Worm (Caenorhabditis elegans) whole organism, midembryonic: ENCODE results near the gene sir-2.3.

ENCODE experiments used
- T22C8.4 ChIP-seq: fragments of 200-800 bp; sonication (Bioruptor generic); IDR thresholded peaks from 2 replicates; pipeline ENCODE4 v1.3.6; 2022; ENCODE audit warnings: missing genetic modification characterization, missing compliant biosample characterization
- cog-1 ChIP-seq: sonication (generic microtip); optimal IDR thresholded peaks from 2 replicates; lab custom pipeline; 2016; ENCODE audit warnings: missing genetic modification characterization, missing compliant biosample characterization
- flt-1 ChIP-seq: fragments of 200-800 bp; sonication (Bioruptor generic); IDR thresholded peaks from 2 replicates; pipeline ENCODE4 v1.3.6; 2022; ENCODE audit warnings: missing genetic modification characterization, missing compliant biosample characterization
- klf-2 ChIP-seq: fragments of 200-800 bp; sonication (Bioruptor generic); conservative IDR thresholded peaks from 2 replicates; pipeline ENCODE4 v1.3.6; 2022; ENCODE audit warnings: missing genetic modification reagents, missing genetic modification characterization, missing compliant biosample characterization
- med-1 ChIP-seq: sonication (generic microtip); optimal IDR thresholded peaks from 2 replicates; lab custom pipeline; 2017; ENCODE audit warnings: missing genetic modification characterization, mild to moderate bottlenecking, missing compliant biosample characterization, antibody characterized with exemption, missing genetic modification reagents; ENCODE audit not compliant: insufficient read depth
- ref-1 ChIP-seq: fragments of 200-800 bp; sonication (Bioruptor generic); conservative IDR thresholded peaks from 2 replicates; pipeline ENCODE4 v1.3.6; 2022; ENCODE audit warnings: missing genetic modification reagents, missing genetic modification characterization, missing compliant biosample characterization
- tab-1 ChIP-seq: fragments of 200-800 bp; sonication (Bioruptor generic); IDR thresholded peaks from 2 replicates; pipeline ENCODE4 v1.3.6; 2022; ENCODE audit warnings: missing genetic modification characterization, missing compliant biosample characterization
- ztf-23 ChIP-seq: fragments of 200-800 bp; sonication (Bioruptor generic); IDR thresholded peaks from 2 replicates; pipeline ENCODE4 v1.3.6; 2022; ENCODE audit warnings: missing genetic modification reagents, missing genetic modification characterization, missing compliant biosample characterization
- ztf-29 ChIP-seq: fragments of 200-800 bp; sonication (Bioruptor generic); IDR thresholded peaks from 2 replicates; pipeline ENCODE4 v1.3.6; 2022; ENCODE audit warnings: missing genetic modification reagents, missing genetic modification characterization, missing compliant biosample characterization

Gene sir-2.3

DNA sequence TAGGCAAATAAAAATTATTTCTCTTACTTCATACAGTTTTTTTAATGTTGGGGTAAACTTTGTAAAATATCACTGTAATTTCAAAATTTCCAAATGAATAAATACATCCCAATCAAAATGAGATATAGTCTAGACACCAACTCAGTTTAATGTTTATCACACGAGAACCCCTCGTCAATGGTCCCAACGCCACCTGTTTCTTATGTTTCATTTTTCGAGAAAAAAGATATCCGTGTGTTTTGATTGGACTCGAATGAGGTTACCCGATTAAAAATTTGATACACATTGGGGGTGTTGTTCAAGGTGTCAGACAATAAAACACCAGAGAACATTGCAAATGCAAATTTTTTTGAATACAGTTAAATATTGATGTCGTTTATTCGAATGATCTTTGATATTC, 14.0 kb upstream of the sir-2.3 start:
- TF ChIP-seq cog-1 (tag; lab: Kevin White, UChicago) (no peak), T22C8.4 (GFP tag; lab: Robert Waterston, UW) (no peak), tab-1 (GFP tag; lab: Robert Waterston, UW) (no peak), flt-1 (GFP tag; lab: Robert Waterston, UW) (no peak), klf-2 (no peak), ref-1 (GFP tag; lab: Robert Waterston, UW) (no peak)

DNA sequence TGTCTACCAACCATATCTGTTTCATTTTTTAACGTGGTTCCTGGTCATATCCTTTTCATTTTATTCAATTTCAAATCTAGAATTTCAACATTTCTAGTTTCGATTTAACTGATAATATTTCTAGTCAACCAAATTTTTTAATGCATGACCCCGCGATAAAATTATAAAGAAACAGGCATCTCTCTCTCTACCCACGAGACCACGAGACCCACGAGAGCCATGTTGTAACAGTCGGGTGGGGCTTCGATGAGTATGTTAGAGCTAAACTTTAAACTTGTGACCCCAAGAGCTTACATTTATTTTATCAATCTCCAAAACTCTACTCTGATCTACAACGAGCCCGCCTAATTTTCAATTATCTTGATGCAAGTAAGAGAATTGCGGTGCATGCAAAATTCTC, 13.2 kb upstream of the sir-2.3 start:
- TF ChIP-seq ztf-23 (GFP tag; lab: Robert Waterston, UW): no peak
- no peak for TF ChIP-seq ref-1 (GFP tag; lab: Robert Waterston, UW)
- TF ChIP-seq tab-1 (GFP tag; lab: Robert Waterston, UW): no peak
- no peak for TF ChIP-seq med-1 (GFP tag; lab: Kevin White, UChicago)
- TF ChIP-seq T22C8.4 (GFP tag; lab: Robert Waterston, UW): no peak
- TF ChIP-seq flt-1 (GFP tag; lab: Robert Waterston, UW): no peak
- TF ChIP-seq klf-2: no peak
- TF ChIP-seq ztf-29 (GFP tag; lab: Robert Waterston, UW): no peak
- no peak for TF ChIP-seq cog-1 (tag; lab: Kevin White, UChicago)

DNA sequence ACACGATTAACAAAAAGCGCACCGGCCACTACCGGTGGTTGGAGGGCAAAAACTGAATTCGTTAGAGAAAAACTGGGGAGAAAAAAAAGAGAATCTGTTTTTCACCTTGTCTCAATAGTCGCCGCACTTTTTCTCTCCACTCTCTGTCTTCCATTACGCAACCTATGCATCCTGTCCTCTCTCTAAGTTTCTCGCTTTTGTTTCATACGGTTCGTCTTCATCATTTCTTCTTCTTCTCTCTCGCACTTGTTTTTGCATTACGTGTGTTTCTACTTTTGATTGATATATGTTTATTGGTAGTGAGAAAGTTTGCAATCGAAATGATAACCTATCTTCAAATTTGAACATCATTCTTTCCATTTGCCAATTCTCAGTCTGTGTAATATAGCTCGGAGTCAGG, 10.9 kb upstream of the sir-2.3 start:
- TF ChIP-seq klf-2 (no peak), T22C8.4 (GFP tag; lab: Robert Waterston, UW) (no peak), flt-1 (GFP tag; lab: Robert Waterston, UW) (no peak), ztf-23 (GFP tag; lab: Robert Waterston, UW) (no peak), med-1 (GFP tag; lab: Kevin White, UChicago) (no peak), cog-1 (tag; lab: Kevin White, UChicago) (no peak), tab-1 (GFP tag; lab: Robert Waterston, UW) (no peak), ztf-29 (GFP tag; lab: Robert Waterston, UW) (no peak), ref-1 (GFP tag; lab: Robert Waterston, UW) (no peak)

DNA sequence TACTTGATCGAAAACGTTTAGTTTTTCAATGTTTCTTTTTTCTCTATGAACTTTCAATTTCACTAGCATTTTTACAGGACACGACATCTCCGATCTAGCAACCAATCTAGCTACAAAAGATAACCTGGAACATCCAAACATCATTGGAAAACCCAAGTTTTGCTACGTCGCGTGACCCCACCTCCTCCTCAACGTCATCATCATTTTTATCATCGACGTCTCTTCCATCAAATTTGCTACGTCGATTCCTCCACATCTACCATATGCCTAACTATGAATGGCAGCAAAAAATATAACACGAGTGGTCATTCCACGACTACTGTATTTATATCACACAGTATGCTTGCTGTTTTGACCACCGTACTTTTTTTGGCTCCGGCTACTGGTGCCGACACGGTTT, 8.6 kb upstream of the sir-2.3 start, which contains the start of gene F46G10.2:
Gene F46G10.2 (plus strand): TSS at position 78 of the 400 bp plus-strand sequence.
- TF ChIP-seq tab-1 (GFP tag; lab: Robert Waterston, UW): no peak
- no peak for TF ChIP-seq ztf-23 (GFP tag; lab: Robert Waterston, UW)
- TF ChIP-seq flt-1 (GFP tag; lab: Robert Waterston, UW): no peak
- TF ChIP-seq cog-1 (tag; lab: Kevin White, UChicago): no peak
- TF ChIP-seq ref-1 (GFP tag; lab: Robert Waterston, UW): no peak
- TF ChIP-seq ztf-29 (GFP tag; lab: Robert Waterston, UW): no peak
- no peak for TF ChIP-seq klf-2
- TF ChIP-seq T22C8.4 (GFP tag; lab: Robert Waterston, UW): no peak
- TF ChIP-seq med-1 (GFP tag; lab: Kevin White, UChicago): no peak

DNA sequence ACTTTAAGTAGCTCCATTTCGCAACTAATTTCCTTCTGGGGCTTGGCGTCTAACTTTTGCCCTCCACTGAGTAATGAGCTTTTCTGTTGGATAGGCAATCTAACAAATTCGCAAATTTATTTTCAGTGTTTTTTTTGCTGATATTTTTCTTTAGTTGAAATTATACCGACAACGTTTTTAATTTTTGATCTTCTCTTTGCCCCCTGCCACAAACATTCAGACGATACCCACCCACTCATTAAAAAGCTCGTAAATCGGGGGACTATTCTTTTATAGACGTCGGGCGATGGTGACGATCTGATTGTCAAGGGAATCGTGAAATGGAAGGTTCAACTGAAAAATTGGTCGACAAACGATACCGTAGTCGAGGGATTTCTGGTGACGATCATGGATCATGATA, 7.8 kb upstream of the sir-2.3 start:
- TF ChIP-seq ref-1 (GFP tag; lab: Robert Waterston, UW) (no peak), klf-2 (no peak), ztf-29 (GFP tag; lab: Robert Waterston, UW) (no peak), T22C8.4 (GFP tag; lab: Robert Waterston, UW) (no peak), tab-1 (GFP tag; lab: Robert Waterston, UW) (no peak), flt-1 (GFP tag; lab: Robert Waterston, UW) (no peak), ztf-23 (GFP tag; lab: Robert Waterston, UW) (no peak), med-1 (GFP tag; lab: Kevin White, UChicago) (no peak), cog-1 (tag; lab: Kevin White, UChicago) (no peak)

DNA sequence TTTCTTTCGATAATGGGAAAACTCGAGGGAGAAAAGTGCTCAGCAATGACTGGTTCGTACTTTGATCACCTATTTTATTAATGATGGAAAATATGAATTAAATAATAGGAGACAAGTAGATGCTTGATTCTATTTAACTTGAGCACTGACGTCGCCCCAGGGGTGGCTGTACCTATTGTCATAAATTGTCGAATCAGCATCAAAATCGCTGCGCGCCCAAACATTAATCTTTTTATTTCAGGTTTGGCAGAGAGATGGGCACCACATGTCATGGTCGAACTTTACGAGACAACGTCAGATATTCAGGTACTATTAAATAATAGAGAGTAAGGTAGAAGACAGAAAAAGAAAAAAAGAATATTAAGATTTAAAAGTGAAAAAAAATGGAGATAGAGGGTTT, 7.2 kb upstream of the sir-2.3 start:
- TF ChIP-seq T22C8.4 (GFP tag; lab: Robert Waterston, UW) (no peak), cog-1 (tag; lab: Kevin White, UChicago) (no peak), tab-1 (GFP tag; lab: Robert Waterston, UW) (no peak), flt-1 (GFP tag; lab: Robert Waterston, UW) (no peak), klf-2 (no peak), ref-1 (GFP tag; lab: Robert Waterston, UW) (no peak), ztf-29 (GFP tag; lab: Robert Waterston, UW) (no peak), ztf-23 (GFP tag; lab: Robert Waterston, UW) (no peak), med-1 (GFP tag; lab: Kevin White, UChicago) (no peak)

DNA sequence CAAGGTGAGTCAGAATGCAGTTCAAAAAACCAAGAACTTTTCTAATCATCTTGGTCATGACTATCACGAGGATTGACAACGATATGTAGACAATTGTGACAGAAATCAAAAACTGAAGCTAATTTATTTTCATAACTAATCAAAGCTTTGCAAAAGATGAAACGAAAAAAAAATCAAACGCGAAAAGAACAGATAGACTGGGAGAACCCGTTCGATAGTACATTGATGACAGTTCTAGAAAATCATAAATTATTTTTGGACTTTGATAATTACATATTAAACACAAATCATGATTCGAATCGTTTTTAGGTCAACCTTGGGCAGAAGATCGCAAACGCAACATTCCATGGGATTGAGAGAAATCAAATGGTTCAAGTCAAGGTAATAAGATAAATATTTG, 6.4 kb upstream of the sir-2.3 start:
- TF ChIP-seq klf-2: no peak
- no peak for TF ChIP-seq med-1 (GFP tag; lab: Kevin White, UChicago)
- TF ChIP-seq ztf-23 (GFP tag; lab: Robert Waterston, UW): no peak
- TF ChIP-seq tab-1 (GFP tag; lab: Robert Waterston, UW): no peak
- no peak for TF ChIP-seq flt-1 (GFP tag; lab: Robert Waterston, UW)
- no peak for TF ChIP-seq cog-1 (tag; lab: Kevin White, UChicago)
- TF ChIP-seq ref-1 (GFP tag; lab: Robert Waterston, UW): no peak
- TF ChIP-seq T22C8.4 (GFP tag; lab: Robert Waterston, UW): no peak
- TF ChIP-seq ztf-29 (GFP tag; lab: Robert Waterston, UW): no peak

DNA sequence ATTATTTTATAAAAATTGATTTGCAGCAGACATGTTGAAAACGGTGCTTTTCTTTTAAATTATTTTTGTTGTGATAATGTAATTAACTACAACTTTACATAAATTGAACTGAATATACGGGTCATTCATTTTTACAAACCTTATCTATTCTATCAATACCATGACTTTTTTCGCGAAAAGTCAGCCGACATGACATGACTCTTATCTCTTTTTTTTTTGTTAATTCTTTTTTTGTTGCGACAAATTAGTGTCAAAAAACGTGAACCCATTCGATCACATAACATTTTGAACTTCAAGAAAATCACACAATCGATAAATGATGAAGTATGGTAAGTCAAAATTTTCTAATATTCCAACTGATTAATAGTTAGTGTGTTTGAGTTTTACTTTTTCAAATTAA, 3.5 kb upstream of the sir-2.3 start, which contains the start of gene sir-2.2:
Gene sir-2.2 (plus strand): TSS at position 34 of the 400 bp plus-strand sequence.
- TF ChIP-seq cog-1 (tag; lab: Kevin White, UChicago): no peak
- TF ChIP-seq tab-1 (GFP tag; lab: Robert Waterston, UW): no peak
- no peak for TF ChIP-seq flt-1 (GFP tag; lab: Robert Waterston, UW)
- no peak for TF ChIP-seq med-1 (GFP tag; lab: Kevin White, UChicago)
- no peak for TF ChIP-seq ztf-29 (GFP tag; lab: Robert Waterston, UW)
- no peak for TF ChIP-seq ztf-23 (GFP tag; lab: Robert Waterston, UW)
- TF ChIP-seq T22C8.4 (GFP tag; lab: Robert Waterston, UW): no peak
- TF ChIP-seq ref-1 (GFP tag; lab: Robert Waterston, UW): no peak
- TF ChIP-seq klf-2: no peak

DNA sequence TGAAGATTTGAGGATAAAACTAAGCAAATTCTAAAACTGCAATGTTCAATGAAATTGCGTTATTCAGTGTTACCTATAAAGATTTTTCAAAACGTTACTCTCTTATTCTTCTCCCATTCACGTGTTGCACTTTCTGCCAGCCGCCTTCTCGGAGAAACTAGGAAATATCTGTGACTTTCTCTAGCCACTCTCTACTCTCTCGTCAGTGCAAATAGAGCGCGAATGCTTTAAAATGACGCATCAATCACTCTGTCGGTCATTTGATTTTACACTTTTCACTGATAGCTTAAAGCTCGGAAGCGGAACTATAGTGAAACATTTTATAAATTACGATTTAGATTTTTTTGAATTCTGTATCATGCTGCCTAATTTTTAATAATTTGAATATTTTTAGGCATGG, 2.6 kb upstream of the sir-2.3 start:
- no peak for TF ChIP-seq T22C8.4 (GFP tag; lab: Robert Waterston, UW)
- TF ChIP-seq ztf-29 (GFP tag; lab: Robert Waterston, UW): no peak
- TF ChIP-seq ref-1 (GFP tag; lab: Robert Waterston, UW): no peak
- no peak for TF ChIP-seq klf-2
- no peak for TF ChIP-seq med-1 (GFP tag; lab: Kevin White, UChicago)
- no peak for TF ChIP-seq tab-1 (GFP tag; lab: Robert Waterston, UW)
- no peak for TF ChIP-seq ztf-23 (GFP tag; lab: Robert Waterston, UW)
- TF ChIP-seq cog-1 (tag; lab: Kevin White, UChicago): no peak
